Fruit fly (Drosophila melanogaster): ENCODE measurements around the gene Vajk2.

The Vajk2 gene

DNA sequence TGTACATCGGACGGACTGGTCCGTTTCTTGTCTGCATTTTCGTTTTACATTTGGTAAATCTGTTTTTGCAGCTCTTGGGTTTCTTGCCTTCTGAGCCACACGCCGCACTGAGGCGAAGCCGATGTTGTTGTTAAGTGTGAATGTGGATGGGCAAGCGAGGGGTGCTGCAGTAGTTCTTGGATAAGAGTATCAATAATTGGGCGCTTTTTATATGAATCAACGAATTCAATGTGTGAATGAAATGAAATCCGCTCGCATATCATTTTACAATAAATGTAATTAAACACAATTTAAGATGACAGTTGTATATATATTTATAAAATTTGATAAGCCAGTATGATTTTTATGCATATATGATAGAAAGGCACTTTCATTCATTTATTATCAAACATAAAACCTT, 6.0 kb downstream of the Vajk2 start:
- no peak for TF ChIP-seq CG17801 (GFP tag; optimal IDR thresholded peaks at IDR 0.05; ENCODE audit: partially characterized antibody)

DNA sequence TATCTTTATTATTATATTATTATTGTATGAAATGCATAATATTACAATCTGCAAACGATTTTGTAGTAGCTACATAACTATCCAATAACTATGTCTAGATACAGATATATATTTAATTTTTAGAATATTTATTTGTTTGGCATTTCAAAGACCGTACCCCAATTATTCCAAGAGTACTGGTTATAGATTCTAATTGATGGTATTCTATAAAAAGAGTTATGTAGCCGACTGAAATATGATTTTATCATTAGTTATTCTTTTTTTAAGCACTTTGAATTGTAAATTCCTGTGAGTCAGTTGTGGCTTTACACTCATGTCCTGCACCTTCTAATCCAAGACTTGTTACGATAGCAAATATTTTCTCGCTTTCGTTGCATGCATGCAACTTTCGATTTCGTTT, 8.8 kb downstream of the Vajk2 start:
- TF ChIP-seq CG17801 (GFP tag; optimal IDR thresholded peaks at IDR 0.05; ENCODE audit: partially characterized antibody) = no peak

DNA sequence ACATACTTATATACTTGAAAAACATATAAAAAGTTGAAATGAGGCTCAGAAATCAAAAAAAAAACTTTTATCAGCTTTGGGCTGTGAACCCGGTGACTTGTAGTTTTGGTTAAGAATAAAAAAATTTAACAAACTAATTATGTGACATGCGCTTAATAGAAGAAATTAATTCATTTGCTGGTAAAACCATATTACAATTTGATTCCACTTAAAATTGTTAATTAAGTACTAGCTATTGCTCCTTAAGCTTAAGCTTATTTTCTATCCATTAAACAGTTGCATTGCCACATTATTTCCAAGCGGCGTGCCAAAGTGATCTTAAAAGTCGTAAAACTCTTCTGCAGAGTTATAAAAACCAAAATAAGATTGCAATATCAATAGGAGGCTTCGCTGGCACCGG, 10.5 kb downstream of the Vajk2 start:
- TF ChIP-seq CG17801 (GFP tag; optimal IDR thresholded peaks at IDR 0.05; ENCODE audit: partially characterized antibody) = no peak

DNA sequence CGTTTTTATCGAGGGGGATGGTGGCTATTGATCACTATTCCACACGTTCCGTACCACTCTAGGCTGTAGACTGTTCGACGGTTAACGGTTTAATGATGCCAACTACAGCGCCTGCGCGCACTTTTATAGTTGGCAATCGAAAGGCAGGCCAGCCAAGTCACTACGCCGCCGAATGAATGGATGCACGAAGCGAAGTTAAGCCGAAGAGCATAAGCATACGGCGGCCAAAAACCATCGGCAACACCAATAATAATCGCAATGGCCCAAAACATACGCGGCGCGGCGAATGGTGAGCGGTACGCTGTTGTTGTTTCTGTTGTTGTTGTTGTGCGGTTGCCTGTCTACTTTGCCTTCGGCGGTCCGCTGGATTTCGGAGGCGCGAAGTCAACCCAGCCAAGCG, 11.0 kb downstream of the Vajk2 start, which contains the start of gene Vajk1:
Gene Vajk1, minus strand, starts transcription at position 101 of the 400 bp plus-strand sequence.
- TF ChIP-seq CG17801 (GFP tag; optimal IDR thresholded peaks at IDR 0.05; ENCODE audit: partially characterized antibody) = no peak

DNA sequence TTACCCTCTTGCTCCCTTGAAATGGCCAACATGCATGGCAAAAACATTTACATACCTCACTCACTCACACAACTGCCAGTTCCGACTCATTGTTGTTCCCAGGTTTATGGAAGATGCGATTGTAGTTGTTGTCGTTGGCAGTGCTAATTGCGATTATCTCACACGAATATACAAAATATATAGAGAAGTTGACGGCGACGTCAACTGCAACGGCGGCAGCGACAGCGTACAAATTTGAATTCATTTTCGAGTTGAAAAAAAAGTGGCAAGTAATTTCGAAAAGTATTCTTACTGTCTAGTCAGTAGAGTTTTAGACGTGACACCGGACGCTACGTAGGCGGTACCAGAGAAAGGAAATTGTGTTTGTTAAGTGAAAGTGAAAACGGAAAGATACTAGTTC, 20.1 kb downstream of the Vajk2 start, which contains the start of gene Ance-3:
Gene Ance-3, plus strand, starts transcription at position 301 of the 400 bp plus-strand sequence.
- no peak for TF ChIP-seq CG17801 (GFP tag; optimal IDR thresholded peaks at IDR 0.05; ENCODE audit: partially characterized antibody)

DNA sequence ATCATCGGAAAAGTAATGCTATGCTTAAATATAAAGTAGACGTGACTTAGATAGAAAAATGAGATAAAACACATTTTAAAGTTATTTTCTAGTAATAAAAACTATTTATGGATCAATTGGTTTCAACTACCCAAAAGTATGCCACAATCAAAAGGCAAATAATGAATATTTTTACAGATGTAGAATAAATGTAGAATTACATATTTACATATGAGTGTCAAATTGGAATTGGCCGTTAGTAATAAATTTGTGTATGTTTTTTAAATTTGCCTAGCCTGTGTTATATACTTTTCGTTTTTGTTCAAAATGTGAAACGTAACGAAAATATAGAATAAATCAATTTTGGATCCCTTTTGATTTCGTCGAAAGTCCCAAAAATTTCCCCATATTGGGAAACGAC, 22.7 kb downstream of the Vajk2 start, which contains the start of gene Acyp:
Gene Acyp, plus strand, starts transcription at position 301 of the 400 bp plus-strand sequence.
- TF ChIP-seq CG17801 (GFP tag; optimal IDR thresholded peaks at IDR 0.05; ENCODE audit: partially characterized antibody) = no peak

DNA sequence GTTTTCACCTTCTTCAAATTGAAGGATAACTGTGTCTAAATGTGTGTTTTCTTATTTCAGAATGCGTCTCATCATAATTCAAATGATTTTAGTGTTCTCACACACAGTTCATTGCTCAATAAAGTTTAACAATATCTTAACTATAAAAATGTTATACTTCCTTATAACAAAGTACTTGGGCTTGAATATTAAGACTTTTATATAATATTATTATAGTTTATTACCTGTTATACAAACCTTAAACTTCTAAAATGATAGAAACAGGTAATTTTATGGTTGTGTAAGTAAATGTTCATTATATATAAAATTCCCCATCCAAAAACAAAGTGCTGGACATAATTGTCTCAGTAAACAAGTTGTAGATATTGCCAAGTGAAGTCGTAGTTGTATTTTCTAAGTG, 25.5 kb downstream of the Vajk2 start, which contains the start of gene Ance-2:
Gene Ance-2, plus strand, starts transcription at position 301 of the 400 bp plus-strand sequence.
- TF ChIP-seq CG17801 (GFP tag; optimal IDR thresholded peaks at IDR 0.05; ENCODE audit: partially characterized antibody) = no peak

DNA sequence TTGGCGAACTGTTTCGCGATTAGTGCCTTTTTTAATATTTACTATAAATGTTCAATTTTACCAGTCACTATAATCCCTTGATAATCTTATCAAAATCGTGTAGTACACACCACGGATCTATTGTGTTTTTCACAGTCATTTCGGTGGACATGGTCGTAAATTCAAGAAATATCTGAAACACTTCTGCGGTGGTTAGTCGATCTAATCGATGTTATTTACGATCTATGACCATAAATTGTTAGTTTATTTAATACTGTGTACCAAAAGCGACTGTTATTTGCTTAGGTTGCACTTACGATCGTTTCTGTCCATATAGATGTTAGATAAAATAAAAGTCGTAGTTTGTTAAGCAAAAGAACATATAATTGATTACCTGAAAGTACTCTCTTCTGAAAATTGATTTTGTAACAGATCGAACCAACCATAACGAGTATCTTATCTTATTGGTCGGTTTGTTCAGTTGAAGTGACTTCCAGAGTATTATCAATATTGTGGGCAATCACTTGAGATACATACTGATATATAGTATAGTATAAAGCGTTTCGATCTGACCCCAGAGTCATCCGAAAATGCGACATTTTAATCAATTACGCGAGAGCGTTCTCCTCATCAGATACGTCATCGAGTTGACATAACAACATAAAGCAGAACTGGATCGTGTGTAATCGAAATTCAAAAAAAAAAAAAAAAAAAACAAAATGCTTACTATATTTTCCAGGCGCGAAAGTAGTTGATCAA, 28.5 kb downstream of the Vajk2 start:
- no peak for TF ChIP-seq CG17801 (GFP tag; optimal IDR thresholded peaks at IDR 0.05; ENCODE audit: partially characterized antibody)

DNA sequence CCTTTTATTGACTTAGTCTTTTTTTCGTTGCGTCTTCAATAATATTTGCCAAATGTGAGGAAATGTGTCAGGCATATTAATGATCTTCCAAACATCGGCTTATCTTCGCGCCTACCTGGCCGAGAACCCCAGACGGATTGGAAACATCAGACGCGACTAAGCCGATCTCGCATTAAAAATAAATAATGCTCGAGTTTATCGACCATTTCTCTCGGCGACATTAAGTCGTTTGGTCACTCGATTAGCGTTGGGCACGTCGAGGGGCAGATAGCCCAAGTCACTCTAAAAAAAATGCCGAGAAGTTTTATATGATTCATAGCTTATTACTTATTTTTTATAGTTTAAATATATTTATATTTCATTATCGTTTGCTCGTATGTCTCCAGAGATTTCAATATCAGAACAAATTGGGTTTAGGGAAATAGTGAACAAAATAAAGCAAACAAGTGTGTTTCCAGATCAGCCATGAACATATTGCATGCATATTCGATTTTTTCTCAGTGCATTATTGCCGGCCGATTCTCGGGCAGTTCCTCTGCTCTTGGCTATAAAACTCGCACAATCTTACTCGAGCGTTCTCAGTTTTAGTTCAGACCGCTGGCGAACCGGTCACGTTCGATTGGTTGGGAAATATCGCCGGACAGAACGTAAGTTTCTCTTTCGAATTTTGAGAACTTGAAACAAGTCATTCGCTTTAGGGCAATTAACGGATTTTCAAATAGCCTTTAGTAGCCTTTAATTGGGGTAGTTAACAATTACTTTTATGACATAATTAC, 29.2 kb downstream of the Vajk2 start, which contains the start of gene Ance:
Gene Ance, plus strand, starts transcription at position 574 of the 776 bp plus-strand sequence.
- TF ChIP-seq CG17801 (GFP tag; optimal IDR thresholded peaks at IDR 0.05; ENCODE audit: partially characterized antibody) = no peak

DNA sequence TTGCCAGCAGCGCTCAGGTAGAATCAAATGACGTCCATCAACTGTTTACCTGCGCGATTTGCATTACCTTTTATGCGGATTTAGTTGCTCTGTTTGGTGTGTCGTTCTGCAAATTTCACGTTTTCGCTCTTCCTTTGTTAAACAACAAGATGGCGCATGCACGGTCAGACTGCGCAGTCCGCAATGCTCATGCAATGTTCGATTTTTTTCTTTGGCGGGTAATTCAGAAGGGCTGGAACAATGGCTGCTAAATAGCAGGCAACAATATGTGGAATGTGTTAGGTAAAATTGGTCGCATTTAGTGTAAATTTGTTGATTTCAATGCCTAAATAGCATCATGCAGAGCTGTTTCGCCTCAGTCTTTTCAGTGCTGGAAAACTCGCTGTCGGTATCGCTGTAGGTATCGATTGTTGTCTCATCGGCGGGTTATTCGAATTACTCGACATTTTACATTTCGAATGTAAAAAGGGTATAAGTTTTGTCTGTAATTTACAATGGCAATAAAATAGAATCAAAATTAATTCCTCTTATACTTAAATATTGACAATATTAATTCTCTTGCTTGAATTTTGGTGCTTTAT, 30.1 kb downstream of the Vajk2 start, which contains the start of gene Smg5:
Gene Smg5, minus strand, starts transcription at position 331 of the 581 bp plus-strand sequence.
- peak; percentile 89 for TF ChIP-seq CG17801 (GFP tag; optimal IDR thresholded peaks at IDR 0.05; ENCODE audit: partially characterized antibody)

DNA sequence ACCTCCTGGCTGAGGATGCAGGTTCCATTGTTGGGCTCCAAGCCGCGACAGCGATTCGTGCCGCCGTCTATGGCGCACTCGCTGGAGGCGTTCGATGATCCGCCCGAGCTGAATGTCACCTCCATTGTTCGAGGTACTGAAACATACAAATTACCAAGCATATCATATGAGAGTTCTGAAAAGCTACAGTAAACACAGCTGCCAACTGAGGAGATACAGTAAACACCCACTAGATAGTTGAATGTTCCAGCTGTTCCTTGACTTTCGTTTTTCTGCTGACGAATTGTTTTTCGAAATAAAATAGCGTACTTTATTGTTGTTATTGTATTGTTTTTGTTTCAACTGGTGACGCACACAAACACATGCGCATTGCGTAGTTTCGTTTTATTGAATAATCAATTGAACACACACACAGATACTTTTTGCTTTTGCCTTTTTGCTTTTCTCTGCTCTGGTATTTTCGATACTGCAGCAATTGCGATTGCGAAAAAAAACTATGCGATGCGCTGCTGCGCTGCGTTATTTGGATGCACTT, 30.6 kb downstream of the Vajk2 start:
- no peak for TF ChIP-seq CG17801 (GFP tag; optimal IDR thresholded peaks at IDR 0.05; ENCODE audit: partially characterized antibody)

DNA sequence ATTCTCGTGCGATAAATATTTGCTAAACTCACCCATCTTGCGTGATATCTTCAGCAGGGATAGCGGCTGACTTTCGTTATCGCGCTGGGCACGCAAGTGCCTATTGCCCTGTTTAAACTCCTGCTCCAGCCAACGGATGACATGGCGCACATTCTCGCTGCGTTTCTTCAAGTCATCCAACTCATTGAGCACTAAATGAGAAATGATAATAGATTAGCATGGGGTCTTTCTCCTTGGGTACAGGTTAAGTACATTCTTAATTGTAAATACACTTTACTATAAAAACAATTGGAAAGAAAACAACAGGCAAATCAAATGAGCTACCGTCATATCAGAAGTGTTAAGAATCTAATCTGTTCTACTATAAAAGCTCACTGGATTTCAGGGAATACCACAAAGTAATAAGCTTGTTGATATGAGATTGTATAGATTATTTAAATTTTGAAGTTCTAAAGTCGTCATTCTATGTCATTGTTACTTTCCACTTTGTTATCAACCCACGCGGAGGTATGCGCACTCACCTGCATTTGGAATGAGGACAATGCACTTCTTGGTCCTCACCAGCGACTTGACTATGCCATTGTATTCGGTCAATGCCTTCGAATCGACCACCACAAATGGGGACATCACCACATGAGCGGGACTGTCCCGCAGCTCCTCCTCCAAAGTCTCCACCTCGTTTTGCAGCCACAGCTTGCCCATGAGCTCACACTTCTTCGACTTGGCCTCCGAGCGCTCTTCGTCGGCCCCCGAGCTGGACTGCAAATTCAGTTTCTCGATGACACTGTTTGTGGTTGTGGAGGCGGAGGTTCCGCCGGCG, 34.2 kb downstream of the Vajk2 start:
- no peak for TF ChIP-seq CG17801 (GFP tag; optimal IDR thresholded peaks at IDR 0.05; ENCODE audit: partially characterized antibody)

DNA sequence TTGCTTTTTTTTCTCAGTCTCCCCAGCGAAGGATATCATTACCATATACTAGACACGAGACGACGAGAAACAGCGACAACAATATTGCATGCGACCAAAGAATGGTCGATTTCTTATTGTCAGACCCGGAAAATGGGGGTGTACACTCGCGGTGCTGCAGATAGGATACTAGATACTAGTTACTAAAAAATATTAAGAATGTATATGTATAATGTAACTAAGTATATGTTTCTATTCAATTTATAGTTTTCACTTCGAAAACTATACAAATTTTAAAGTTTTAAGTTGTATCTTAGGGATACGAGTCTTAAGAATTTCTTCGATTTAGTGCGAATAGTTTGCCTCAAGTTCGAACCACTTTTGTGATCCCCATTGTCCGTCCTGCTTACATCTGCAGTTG, 41.1 kb downstream of the Vajk2 start:
- no peak for TF ChIP-seq CG17801 (GFP tag; optimal IDR thresholded peaks at IDR 0.05; ENCODE audit: partially characterized antibody)

DNA sequence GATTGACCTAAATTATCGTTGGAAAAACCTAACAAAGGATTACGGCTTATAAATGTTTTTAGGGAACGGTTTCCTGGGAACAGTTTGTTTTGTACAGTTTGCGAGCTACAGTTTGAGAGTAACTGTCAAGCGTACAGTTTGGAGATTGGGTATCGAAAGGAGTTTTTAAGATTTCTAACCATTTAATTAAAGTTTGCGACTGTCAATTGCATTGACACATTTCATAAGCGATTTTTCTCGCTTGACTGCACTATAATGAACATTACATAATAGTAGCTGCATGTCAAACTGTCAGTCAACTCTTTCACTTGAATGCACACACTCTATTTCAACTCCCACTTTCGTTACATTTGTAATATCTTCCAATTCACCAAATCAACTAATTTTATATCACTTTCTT, 41.7 kb downstream of the Vajk2 start:
- TF ChIP-seq CG17801 (GFP tag; optimal IDR thresholded peaks at IDR 0.05; ENCODE audit: partially characterized antibody) = no peak

All from ovary, adult (tissue).